Fruit fly (Drosophila melanogaster) whole organism, embryonic: ENCODE results near the gene CG5618.

Source experiments
- CG16813 ChIP-seq: fragments of 200-800 bp; sonication (Bioruptor generic); IDR thresholded peaks from 3 replicates; pipeline ENCODE4 v1.3.6; 2022; ENCODE audit warnings: missing biosample characterization, missing genetic modification characterization; ENCODE audit not compliant: partially characterized antibody
- CG1832 ChIP-seq: fragments of 200-800 bp; sonication (Bioruptor generic); optimal IDR thresholded peaks from 2 replicates; lab custom pipeline; 2017; ENCODE audit warnings: missing biosample characterization, mild to moderate bottlenecking, missing genetic modification characterization, inconsistent platforms
- CG4707 ChIP-seq: fragments of 200-800 bp; sonication (Bioruptor generic); optimal IDR thresholded peaks from 2 replicates; lab custom pipeline; 2018; ENCODE audit warnings: missing biosample characterization, mild to moderate bottlenecking, missing genetic modification characterization, moderate library complexity
- CG5245 ChIP-seq: fragments of 200-800 bp; sonication (Bioruptor generic); optimal IDR thresholded peaks from 3 replicates; lab custom pipeline; 2016; ENCODE audit warnings: missing biosample characterization, missing genetic modification characterization
- CG5953 ChIP-seq: fragments of 200-800 bp; sonication (Bioruptor generic); IDR thresholded peaks from 2 replicates; pipeline ENCODE4 v1.3.6; 2022; ENCODE audit warnings: missing biosample characterization, missing genetic modification characterization
- CG7372 ChIP-seq: fragments of 200-800 bp; sonication (Bioruptor generic); IDR thresholded peaks from 2 replicates; pipeline ENCODE4 v1.3.6; 2022; ENCODE audit warnings: missing biosample characterization, missing genetic modification characterization
- CG9817 ChIP-seq: fragments of 200-800 bp; sonication (Bioruptor generic); optimal IDR thresholded peaks from 2 replicates; lab custom pipeline; 2018; ENCODE audit warnings: missing biosample characterization, mild to moderate bottlenecking, missing genetic modification characterization, moderate library complexity
- en ChIP-seq: fragments of 200-800 bp; sonication (Bioruptor generic); optimal IDR thresholded peaks from 2 replicates; lab custom pipeline; 2016; ENCODE audit warnings: missing biosample characterization, missing genetic modification characterization
- ham ChIP-seq: fragments of 200-800 bp; sonication (Bioruptor generic); IDR thresholded peaks from 2 replicates; pipeline ENCODE4 v1.3.6; 2022; ENCODE audit warnings: missing biosample characterization, missing genetic modification characterization
- sr ChIP-seq: fragments of 200-800 bp; sonication (Bioruptor generic); IDR thresholded peaks from 3 replicates; pipeline ENCODE4 v1.3.6; 2022; ENCODE audit warnings: missing biosample characterization, missing genetic modification characterization
- zfh2 ChIP-seq: fragments of 200-800 bp; sonication (Bioruptor generic); optimal IDR thresholded peaks from 2 replicates; lab custom pipeline; 2016; ENCODE audit warnings: missing biosample characterization, missing genetic modification characterization

DNA sequence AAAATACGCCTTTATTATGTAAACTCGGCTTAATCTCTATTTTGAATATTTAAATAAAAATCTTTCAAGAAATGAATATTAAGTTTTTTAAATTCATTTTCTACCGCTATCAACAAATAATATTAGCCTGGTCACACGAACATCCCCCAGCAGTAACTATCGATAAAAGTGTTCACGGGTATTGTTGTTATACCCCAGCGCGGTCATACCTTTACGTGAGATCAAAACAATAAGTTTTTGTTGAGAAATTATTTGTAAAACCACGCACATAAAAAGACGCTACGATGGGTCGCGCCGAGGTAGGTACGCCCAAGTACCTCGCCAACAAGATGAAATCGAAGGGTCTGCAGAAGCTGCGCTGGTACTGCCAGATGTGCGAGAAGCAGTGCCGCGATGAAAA, 3.4 kb downstream of the CG5618 start, which contains the start of gene kin17:
- TF ChIP-seq CG5953 (GFP tag; lab: Robert Waterston, UW) (no peak), sr (GFP tag; lab: Robert Waterston, UW) (no peak), CG5245 (GFP tag; lab: Kevin White, UChicago) (no peak), zfh2 (no peak), CG1832 (no peak), CG7372 (GFP tag; lab: Robert Waterston, UW) (no peak), en (GFP tag; lab: Kevin White, UChicago) (no peak), CG4707 (GFP tag; lab: Kevin White, UChicago) (no peak), CG9817 (no peak), CG16813 (GFP tag; lab: Robert Waterston, UW) (peak; percentile 71), ham (GFP tag; lab: Robert Waterston, UW) (no peak)
